Fruit fly (Drosophila melanogaster) whole organism, prepupa: ENCODE results near the gene CG4462.

Source experiments
- CG10631 ChIP-seq: fragments of 200-800 bp; sonication (Bioruptor generic); optimal IDR thresholded peaks from 2 replicates; lab custom pipeline; 2016; ENCODE audit warnings: missing biosample characterization, missing genetic modification characterization
- CG11294 ChIP-seq: fragments of 200-800 bp; sonication (Bioruptor generic); IDR thresholded peaks from 2 replicates; pipeline ENCODE4 v1.3.6; 2022; ENCODE audit warnings: missing biosample characterization, missing genetic modification characterization
- CG6854 ChIP-seq: fragments of 200-800 bp; sonication (Bioruptor generic); optimal IDR thresholded peaks from 2 replicates; lab custom pipeline; 2017; ENCODE audit warnings: missing biosample characterization, mild to moderate bottlenecking, missing genetic modification characterization
- Eip75B ChIP-seq: fragments of 200-800 bp; sonication (Bioruptor generic); optimal IDR thresholded peaks from 3 replicates; lab custom pipeline; 2016; ENCODE audit warnings: missing biosample characterization, missing genetic modification characterization
- OdsH ChIP-seq: fragments of 200-800 bp; sonication (Bioruptor generic); optimal IDR thresholded peaks from 3 replicates; lab custom pipeline; 2016; ENCODE audit warnings: missing biosample characterization, missing genetic modification characterization
- achi ChIP-seq: fragments of 200-800 bp; sonication (Bioruptor generic); optimal IDR thresholded peaks from 3 replicates; lab custom pipeline; 2016; ENCODE audit warnings: missing biosample characterization, missing genetic modification characterization
- cyc ChIP-seq: fragments of 200-800 bp; sonication (Bioruptor generic); optimal IDR thresholded peaks from 3 replicates; lab custom pipeline; 2016; ENCODE audit warnings: missing biosample characterization, missing genetic modification characterization
- fd85E ChIP-seq: fragments of 200-800 bp; sonication (Bioruptor generic); optimal IDR thresholded peaks from 3 replicates; lab custom pipeline; 2016; ENCODE audit warnings: missing biosample characterization, missing genetic modification characterization
- ss ChIP-seq, 2 experiments: fragments of 200-800 bp; sonication (Bioruptor generic); optimal IDR thresholded peaks; 2 replicates in 1 of 2; 3 replicates in 1 of 2; lab custom pipeline; 2017 to 2018; ENCODE audit warnings: mild to moderate bottlenecking in 2 of 2, missing biosample characterization in 2 of 2, missing genetic modification characterization in 2 of 2, moderate library complexity in 1 of 2
- topi ChIP-seq: fragments of 200-800 bp; sonication (Bioruptor generic); optimal IDR thresholded peaks from 3 replicates; lab custom pipeline; 2016; ENCODE audit warnings: missing biosample characterization, missing genetic modification characterization

dm6 chr3R:19875118-19875887 is 49.9 kb downstream of the CG4462 start, which contains the start of gene Mrp5:
- TF ChIP-seq CG10631 (GFP tag; lab: Kevin White, UChicago) (no peak), ss (GFP tag; optimal IDR thresholded peaks at IDR 0.05; lab: Kevin White, UChicago) (peak; percentile 42 to 71), topi (no peak), achi (GFP tag; lab: Kevin White, UChicago) (peak; percentile 82), Eip75B (GFP tag; lab: Kevin White, UChicago) (no peak), OdsH (GFP tag; lab: Kevin White, UChicago) (peak; percentile 53), cyc (GFP tag; lab: Kevin White, UChicago) (peak; percentile 26), CG11294 (GFP tag; lab: Robert Waterston, UW) (no peak), fd85E (no peak), CG6854 (GFP tag; lab: Kevin White, UChicago) (peak; percentile 66)
